Worm (Caenorhabditis elegans) whole organism, L3 larva: ENCODE measurements around the gene cox-6C.
"Not testable (repeated sequence)": the region's sequence is repeated elsewhere in the genome, so short reads cannot be mapped to it uniquely, and the experiment has no call there.

Experiments used
- ZK546.5 ChIP-seq: sonication (generic microtip); optimal IDR thresholded peaks from 2 replicates; lab custom pipeline; 2017; ENCODE audit warnings: missing biosample characterization, missing genetic modification characterization
- ama-1 ChIP-seq: fragments of 150-350 bp; optimal IDR thresholded peaks from 2 replicates; lab custom pipeline; 2018
- ceh-16 ChIP-seq: sonication (generic microtip); optimal IDR thresholded peaks from 2 replicates; lab custom pipeline; 2017; ENCODE audit warnings: missing biosample characterization, missing genetic modification characterization
- ceh-28 ChIP-seq: fragments of 150-350 bp; optimal IDR thresholded peaks from 2 replicates; lab custom pipeline; 2014; ENCODE audit warnings: missing biosample characterization, missing genetic modification reagents, missing genetic modification characterization
- ceh-82 ChIP-seq: fragments of 150-350 bp; optimal IDR thresholded peaks from 2 replicates; lab custom pipeline; 2014; ENCODE audit warnings: missing biosample characterization, missing genetic modification characterization
- ceh-9 ChIP-seq: sonication (generic microtip); optimal IDR thresholded peaks from 2 replicates; lab custom pipeline; 2018; ENCODE audit warnings: missing biosample characterization, missing genetic modification characterization
- egl-27 ChIP-seq: sonication (generic microtip); optimal IDR thresholded peaks from 4 replicates; lab custom pipeline; 2017; ENCODE audit warnings: missing biosample characterization, missing genetic modification reagents, missing genetic modification characterization
- egl-5 ChIP-seq: fragments of 150-350 bp; optimal IDR thresholded peaks from 2 replicates; lab custom pipeline; 2017; ENCODE audit warnings: missing biosample characterization, missing genetic modification reagents, missing genetic modification characterization, inconsistent platforms
- elt-1 ChIP-seq: fragments of 150-350 bp; optimal IDR thresholded peaks from 2 replicates; lab custom pipeline; 2014; ENCODE audit warnings: missing biosample characterization, missing genetic modification characterization
- elt-2 ChIP-seq: sonication (generic microtip); optimal IDR thresholded peaks from 2 replicates; lab custom pipeline; 2016; ENCODE audit warnings: missing genetic modification reagents, mild to moderate bottlenecking, missing genetic modification characterization, missing compliant biosample characterization
- elt-3 ChIP-seq, 3 experiments: fragments of 150-350 bp in 1 of 3; sonication (generic microtip) in 2 of 3; optimal IDR thresholded peaks; 2 replicates in 2 of 3; 4 replicates in 1 of 3; lab custom pipeline; 2014 to 2017; ENCODE audit warnings: missing biosample characterization in 3 of 3, missing genetic modification characterization in 3 of 3
- eor-1 ChIP-seq, 2 experiments: fragments of 150-350 bp; optimal IDR thresholded peaks; 2 replicates each; lab custom pipeline; 2014 to 2018; ENCODE audit warnings: missing biosample characterization in 2 of 2, missing genetic modification characterization in 2 of 2
- fos-1 ChIP-seq: fragments of 150-350 bp; optimal IDR thresholded peaks from 2 replicates; lab custom pipeline; 2014; ENCODE audit warnings: missing biosample characterization, missing genetic modification characterization
- lin-15B ChIP-seq: fragments of 150-350 bp; optimal IDR thresholded peaks from 2 replicates; lab custom pipeline; 2014; ENCODE audit warnings: missing biosample characterization, missing genetic modification characterization
- lin-39 ChIP-seq: fragments of 150-350 bp; optimal IDR thresholded peaks from 2 replicates; lab custom pipeline; 2018; ENCODE audit warnings: missing biosample characterization, missing genetic modification reagents, missing genetic modification characterization
- lsy-12 ChIP-seq: sonication (generic microtip); optimal IDR thresholded peaks from 2 replicates; lab custom pipeline; 2016; ENCODE audit warnings: mild to moderate bottlenecking, missing genetic modification characterization, missing compliant biosample characterization
- mdl-1 ChIP-seq: fragments of 150-350 bp; optimal IDR thresholded peaks from 2 replicates; lab custom pipeline; 2014; ENCODE audit warnings: missing biosample characterization, missing genetic modification characterization
- mml-1 ChIP-seq: fragments of 150-350 bp; sonication (generic microtip); optimal IDR thresholded peaks from 3 replicates; lab custom pipeline; 2014; ENCODE audit warnings: missing biosample characterization, missing genetic modification characterization
- nfya-1 ChIP-seq: sonication (generic microtip); optimal IDR thresholded peaks from 2 replicates; lab custom pipeline; 2017; ENCODE audit warnings: missing genetic modification characterization, mild to moderate bottlenecking, missing compliant biosample characterization, antibody characterized with exemption, moderate library complexity; ENCODE audit not compliant: insufficient read depth
- nhr-11 ChIP-seq: fragments of 150-350 bp; optimal IDR thresholded peaks from 2 replicates; lab custom pipeline; 2014; ENCODE audit warnings: missing biosample characterization, missing genetic modification characterization
- nhr-23 ChIP-seq: fragments of 150-350 bp; optimal IDR thresholded peaks from 2 replicates; lab custom pipeline; 2014; ENCODE audit warnings: missing biosample characterization, missing genetic modification reagents, missing genetic modification characterization
- nhr-25 ChIP-seq: sonication (generic microtip); optimal IDR thresholded peaks from 2 replicates; lab custom pipeline; 2017; ENCODE audit warnings: missing biosample characterization, missing genetic modification characterization
- nhr-28 ChIP-seq: fragments of 150-350 bp; optimal IDR thresholded peaks from 2 replicates; lab custom pipeline; 2014; ENCODE audit warnings: missing biosample characterization, missing genetic modification characterization
- nhr-43 ChIP-seq: sonication (generic microtip); optimal IDR thresholded peaks from 2 replicates; lab custom pipeline; 2016; ENCODE audit warnings: mild to moderate bottlenecking, missing genetic modification characterization, missing compliant biosample characterization; ENCODE audit not compliant: poor library complexity, severe bottlenecking
- nhr-67 ChIP-seq: fragments of 150-350 bp; optimal IDR thresholded peaks from 2 replicates; lab custom pipeline; 2014; ENCODE audit warnings: missing biosample characterization, missing genetic modification characterization
- nhr-76 ChIP-seq: fragments of 150-350 bp; sonication (generic microtip); optimal IDR thresholded peaks from 5 replicates; lab custom pipeline; 2014; ENCODE audit warnings: missing biosample characterization, missing genetic modification characterization
- nhr-77 ChIP-seq: fragments of 150-350 bp; optimal IDR thresholded peaks from 2 replicates; lab custom pipeline; 2014; ENCODE audit warnings: missing biosample characterization, missing genetic modification characterization
- pha-4 ChIP-seq: fragments of 150-350 bp; optimal IDR thresholded peaks from 2 replicates; lab custom pipeline; 2014; ENCODE audit warnings: missing biosample characterization, missing genetic modification reagents, missing genetic modification characterization
- pqm-1 ChIP-seq: fragments of 150-350 bp; optimal IDR thresholded peaks from 2 replicates; lab custom pipeline; 2017; ENCODE audit warnings: missing biosample characterization, missing genetic modification characterization, inconsistent platforms
- sea-2 ChIP-seq: fragments of 150-350 bp; sonication (generic microtip); optimal IDR thresholded peaks from 4 replicates; lab custom pipeline; 2014; ENCODE audit warnings: missing biosample characterization, missing genetic modification reagents, missing genetic modification characterization
- snpc-4 ChIP-seq: fragments of 150-350 bp; optimal IDR thresholded peaks from 2 replicates; lab custom pipeline; 2014; ENCODE audit warnings: missing biosample characterization, missing genetic modification characterization
- tbx-2 ChIP-seq: sonication (generic microtip); optimal IDR thresholded peaks from 2 replicates; lab custom pipeline; 2016; ENCODE audit warnings: mild to moderate bottlenecking, missing genetic modification characterization, missing compliant biosample characterization
- unc-39 ChIP-seq: sonication (generic microtip); optimal IDR thresholded peaks from 4 replicates; lab custom pipeline; 2017; ENCODE audit warnings: missing biosample characterization, missing genetic modification characterization
- unc-62 ChIP-seq: fragments of 150-350 bp; sonication (generic microtip); optimal IDR thresholded peaks from 4 replicates; lab custom pipeline; 2014; ENCODE audit warnings: missing biosample characterization, missing genetic modification reagents, missing genetic modification characterization
- zag-1 ChIP-seq: fragments of 150-350 bp; optimal IDR thresholded peaks from 2 replicates; lab custom pipeline; 2014; ENCODE audit warnings: missing biosample characterization, missing genetic modification characterization
- ztf-11 ChIP-seq: fragments of 150-350 bp; optimal IDR thresholded peaks from 2 replicates; lab custom pipeline; 2014; ENCODE audit warnings: missing biosample characterization, missing genetic modification characterization

cox-6C gene

DNA sequence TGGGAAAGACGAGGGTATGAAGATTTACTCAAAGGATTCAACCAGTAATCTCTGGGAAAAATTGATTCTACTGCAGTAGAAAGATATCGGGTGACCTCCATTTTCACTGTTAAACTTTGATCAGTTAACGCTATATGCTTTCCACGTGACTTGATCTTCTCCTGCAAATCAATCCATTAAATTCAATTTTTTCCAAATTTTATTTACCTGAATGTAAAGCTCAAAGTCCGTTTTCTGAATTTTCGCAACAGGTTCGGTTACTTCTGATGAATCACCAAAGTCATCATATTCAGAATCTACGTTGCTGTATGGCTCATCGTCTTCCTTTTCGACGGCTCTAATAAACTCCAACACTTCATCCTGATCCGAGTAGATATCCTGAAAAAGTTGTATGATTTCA lies 17.2 kb upstream of the cox-6C start, which contains the start of gene B0545.4:
B0545.4 (minus strand) TSS at position 101 of the 400 bp plus-strand sequence.
- TF ChIP-seq ama-1 (lab: Kevin White, UChicago), result no peak

- TF ChIP-seq mml-1; nhr-28 (tag; lab: Kevin White, UChicago); pha-4 (tag; lab: Kevin White, UChicago): not testable (repeated sequence)
- TF ChIP-seq, all 47 proteins: peak for 0; not testable (repeated sequence) for 47
These were observed 15.2 kb upstream of the cox-6C start, which contains the start of gene F29C4.4 for ce11 chrIV:111377-111776. Gene F29C4.4, plus strand, starts transcription at chrIV:111677.

DNA sequence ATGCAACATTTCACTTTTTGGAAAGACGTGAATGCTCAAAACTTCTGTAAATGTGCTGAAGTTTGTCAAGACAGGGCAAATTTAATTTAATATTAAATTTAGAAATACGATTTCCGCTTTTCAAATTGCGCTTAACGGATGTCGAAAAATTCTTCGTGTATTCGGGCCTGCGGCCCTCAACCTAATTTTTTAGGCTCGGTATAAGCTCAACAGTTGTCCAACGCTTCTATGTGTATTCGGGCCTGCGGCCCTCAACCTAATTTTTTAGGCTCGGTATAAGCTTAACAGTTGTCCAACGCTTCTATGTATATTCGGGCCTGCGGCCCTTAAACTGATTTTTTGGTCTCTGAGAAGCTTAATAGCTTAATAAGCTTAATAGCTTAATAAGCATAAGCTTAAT lies 7.7 kb upstream of the cox-6C start:
- TF ChIP-seq nhr-76 (tag; lab: Kevin White, UChicago) (no peak), pqm-1 (no peak), sea-2 (GFP tag; lab: Kevin White, UChicago) (no peak), ceh-9 (tag; lab: Kevin White, UChicago) (no peak), eor-1 (tag; optimal IDR thresholded peaks at IDR 0.05; lab: Kevin White, UChicago) (no peak), elt-2 (tag; lab: Kevin White, UChicago) (no peak), unc-39 (tag; lab: Kevin White, UChicago) (no peak)

ce11 chrIV:119792-120191 lies 6.7 kb upstream of the cox-6C start:
- TF ChIP-seq elt-1 (tag; lab: Kevin White, UChicago) (no peak), nhr-28 (tag; lab: Kevin White, UChicago) (no peak), eor-1 (tag; optimal IDR thresholded peaks at IDR 0.05; lab: Kevin White, UChicago) (no peak), elt-3 (tag; optimal IDR thresholded peaks at IDR 0.05; lab: Kevin White, UChicago) (no peak), nfya-1 (no peak), ceh-28 (tag; lab: Kevin White, UChicago) (no peak), ZK546.5 (tag; lab: Kevin White, UChicago) (no peak), ztf-11 (tag; lab: Kevin White, UChicago) (no peak), elt-2 (tag; lab: Kevin White, UChicago) (no peak), unc-62 (GFP tag; lab: Kevin White, UChicago) (no peak), nhr-25 (no peak), nhr-23 (tag; lab: Kevin White, UChicago) (no peak), pqm-1 (no peak), egl-27 (tag; lab: Kevin White, UChicago) (no peak), nhr-77 (tag; lab: Kevin White, UChicago) (no peak)
- TF ChIP-seq, all 47 proteins: peak for 0

- TF ChIP-seq unc-62 (GFP tag; lab: Kevin White, UChicago) (no peak), eor-1 (tag; optimal IDR thresholded peaks at IDR 0.05; lab: Kevin White, UChicago) (no peak), tbx-2 (tag; lab: Kevin White, UChicago) (no peak), lin-39 (tag; lab: Kevin White, UChicago) (no peak), egl-27 (tag; lab: Kevin White, UChicago) (no peak), egl-5 (no peak), mdl-1 (tag; lab: Kevin White, UChicago) (no peak), snpc-4 (tag; lab: Kevin White, UChicago) (no peak), elt-1 (tag; lab: Kevin White, UChicago) (no peak), nhr-11 (no peak), mml-1 (no peak)
These were observed 4.9 kb upstream of the cox-6C start, which contains the start of gene tut-1 for ce11 chrIV:121607-122006. Gene tut-1, minus strand, starts transcription at chrIV:121707.

- no peak for TF ChIP-seq lin-15B (tag; lab: Kevin White, UChicago)
- TF ChIP-seq snpc-4 (tag; lab: Kevin White, UChicago), result no peak
- TF ChIP-seq mml-1, result no peak
- no peak for TF ChIP-seq nhr-76 (tag; lab: Kevin White, UChicago)
- TF ChIP-seq fos-1 (tag; lab: Kevin White, UChicago), result no peak
- no peak for TF ChIP-seq ceh-82 (tag; lab: Kevin White, UChicago)
- TF ChIP-seq ceh-16 (tag; lab: Kevin White, UChicago), result no peak
- no peak for TF ChIP-seq nhr-43 (tag; lab: Kevin White, UChicago)
- TF ChIP-seq elt-1 (tag; lab: Kevin White, UChicago), result no peak
- no peak for TF ChIP-seq lin-39 (tag; lab: Kevin White, UChicago)
- TF ChIP-seq eor-1 (tag; optimal IDR thresholded peaks at IDR 0.05; lab: Kevin White, UChicago), result no peak
- TF ChIP-seq lsy-12 (tag; lab: Kevin White, UChicago), result no peak
- no peak for TF ChIP-seq nhr-28 (tag; lab: Kevin White, UChicago)
- no peak for TF ChIP-seq ceh-28 (tag; lab: Kevin White, UChicago)
- no peak for TF ChIP-seq nhr-67 (tag; lab: Kevin White, UChicago)
- TF ChIP-seq tbx-2 (tag; lab: Kevin White, UChicago), result no peak
- TF ChIP-seq zag-1 (tag; lab: Kevin White, UChicago), result no peak
- no peak for TF ChIP-seq ama-1 (lab: Kevin White, UChicago)
- TF ChIP-seq unc-39 (tag; lab: Kevin White, UChicago), result no peak
These were observed 2.0 kb downstream of the cox-6C start for ce11 chrIV:128525-128924.
